Fruit fly (Drosophila melanogaster) whole organism, embryonic: ENCODE measurements around the gene CG33110.

ENCODE experiments used
- Aef1 ChIP-seq: fragments of 200-800 bp; sonication (Bioruptor generic); IDR thresholded peaks from 3 replicates; pipeline ENCODE4 v1.3.6; 2022; ENCODE audit warnings: missing biosample characterization, missing genetic modification characterization
- Bgb ChIP-seq: fragments of 200-800 bp; sonication (Bioruptor generic); IDR thresholded peaks from 2 replicates; pipeline ENCODE4 v1.3.6; 2022; ENCODE audit warnings: missing biosample characterization, missing genetic modification characterization; ENCODE audit not compliant: partially characterized antibody
- BtbVII ChIP-seq: fragments of 200-800 bp; sonication (Bioruptor generic); optimal IDR thresholded peaks from 3 replicates; lab custom pipeline; 2017; ENCODE audit warnings: missing biosample characterization, mild to moderate bottlenecking, missing genetic modification characterization
- Bteb2 ChIP-seq: fragments of 200-800 bp; sonication (Bioruptor generic); optimal IDR thresholded peaks from 2 replicates; lab custom pipeline; 2016; ENCODE audit warnings: missing biosample characterization, missing genetic modification characterization
- CG10267 ChIP-seq: fragments of 200-800 bp; sonication (Bioruptor generic); optimal IDR thresholded peaks from 2 replicates; lab custom pipeline; 2018; ENCODE audit warnings: missing biosample characterization, mild to moderate bottlenecking, missing genetic modification characterization, moderate library complexity
- CG10366 ChIP-seq: fragments of 200-800 bp; sonication (Bioruptor generic); IDR thresholded peaks from 2 replicates; pipeline ENCODE4 v1.3.6; 2022; ENCODE audit warnings: missing biosample characterization, missing genetic modification characterization
- CG11398 ChIP-seq: fragments of 200-800 bp; sonication (Bioruptor generic); optimal IDR thresholded peaks from 2 replicates; lab custom pipeline; 2016; ENCODE audit warnings: missing biosample characterization, missing genetic modification characterization
- CG11504 ChIP-seq: fragments of 200-800 bp; sonication (Bioruptor generic); optimal IDR thresholded peaks from 3 replicates; lab custom pipeline; 2019; ENCODE audit warnings: missing biosample characterization, mild to moderate bottlenecking, missing genetic modification characterization, moderate library complexity
- CG12769 ChIP-seq: fragments of 200-800 bp; sonication (Bioruptor generic); optimal IDR thresholded peaks from 2 replicates; lab custom pipeline; 2019; ENCODE audit warnings: missing biosample characterization, mild to moderate bottlenecking, missing genetic modification characterization, moderate library complexity
- CG13775 ChIP-seq: fragments of 200-800 bp; sonication (Bioruptor generic); optimal IDR thresholded peaks from 3 replicates; lab custom pipeline; 2017; ENCODE audit warnings: missing biosample characterization, mild to moderate bottlenecking, missing genetic modification characterization
- CG14860 ChIP-seq: fragments of 200-800 bp; sonication (Bioruptor generic); IDR thresholded peaks from 3 replicates; pipeline ENCODE4 v1.3.6; 2022; ENCODE audit warnings: missing biosample characterization, missing genetic modification characterization; ENCODE audit not compliant: partially characterized antibody
- CG15269 ChIP-seq: fragments of 200-800 bp; sonication (Bioruptor generic); optimal IDR thresholded peaks from 2 replicates; lab custom pipeline; 2018; ENCODE audit warnings: missing biosample characterization, mild to moderate bottlenecking, missing genetic modification characterization, moderate library complexity
- CG17612 ChIP-seq: fragments of 200-800 bp; sonication (Bioruptor generic); IDR thresholded peaks from 2 replicates; pipeline ENCODE4 v1.3.6; 2022; ENCODE audit warnings: missing biosample characterization, missing genetic modification characterization
- CG2889 ChIP-seq: fragments of 200-800 bp; sonication (Bioruptor generic); IDR thresholded peaks from 3 replicates; pipeline ENCODE4 v1.3.6; 2022; ENCODE audit warnings: missing biosample characterization, missing genetic modification characterization
- CG30431 ChIP-seq: fragments of 200-800 bp; sonication (Bioruptor generic); optimal IDR thresholded peaks from 2 replicates; lab custom pipeline; 2017; ENCODE audit warnings: missing biosample characterization, missing genetic modification characterization
- CG3065 ChIP-seq: fragments of 200-800 bp; sonication (Bioruptor generic); optimal IDR thresholded peaks from 2 replicates; lab custom pipeline; 2016; ENCODE audit warnings: missing biosample characterization, missing genetic modification characterization
- CG32772 ChIP-seq: fragments of 200-800 bp; sonication (Bioruptor generic); IDR thresholded peaks from 2 replicates; pipeline ENCODE4 v1.3.6; 2022; ENCODE audit warnings: missing biosample characterization, missing genetic modification characterization
- CG9437 ChIP-seq: fragments of 200-800 bp; sonication (Bioruptor generic); optimal IDR thresholded peaks from 2 replicates; lab custom pipeline; 2018; ENCODE audit warnings: missing biosample characterization, mild to moderate bottlenecking, missing genetic modification characterization
- CG9817 ChIP-seq: fragments of 200-800 bp; sonication (Bioruptor generic); optimal IDR thresholded peaks from 2 replicates; lab custom pipeline; 2018; ENCODE audit warnings: missing biosample characterization, mild to moderate bottlenecking, missing genetic modification characterization, moderate library complexity
- CG9876 ChIP-seq: fragments of 200-800 bp; sonication (Bioruptor generic); optimal IDR thresholded peaks from 2 replicates; lab custom pipeline; 2016; ENCODE audit warnings: missing biosample characterization, missing genetic modification characterization
- CoRest ChIP-seq: fragments of 200-800 bp; sonication (Bioruptor generic); optimal IDR thresholded peaks from 3 replicates; lab custom pipeline; 2018; ENCODE audit warnings: missing biosample characterization, mild to moderate bottlenecking, missing genetic modification characterization, moderate library complexity
- Drgx ChIP-seq: fragments of 200-800 bp; sonication (Bioruptor generic); IDR thresholded peaks from 2 replicates; pipeline ENCODE4 v1.3.6; 2022; ENCODE audit warnings: missing biosample characterization, missing genetic modification characterization
- Elba2 ChIP-seq: fragments of 200-800 bp; sonication (Bioruptor generic); optimal IDR thresholded peaks from 3 replicates; lab custom pipeline; 2016; ENCODE audit warnings: missing biosample characterization, missing genetic modification characterization
- Hey ChIP-seq: fragments of 200-800 bp; sonication (Bioruptor generic); optimal IDR thresholded peaks from 3 replicates; lab custom pipeline; 2018; ENCODE audit warnings: missing biosample characterization, mild to moderate bottlenecking, missing genetic modification characterization
- Nf-YA ChIP-seq: fragments of 200-800 bp; sonication (Bioruptor generic); IDR thresholded peaks from 2 replicates; pipeline ENCODE4 v1.3.6; 2022; ENCODE audit warnings: missing biosample characterization, missing genetic modification characterization
- Spps ChIP-seq: fragments of 200-800 bp; sonication (Bioruptor generic); optimal IDR thresholded peaks from 2 replicates; lab custom pipeline; 2018; ENCODE audit warnings: missing biosample characterization, mild to moderate bottlenecking, missing genetic modification characterization
- Xrp1 ChIP-seq: fragments of 200-800 bp; sonication (Bioruptor generic); IDR thresholded peaks from 2 replicates; pipeline ENCODE4 v1.3.6; 2022; ENCODE audit warnings: missing biosample characterization, missing genetic modification characterization
- ac ChIP-seq: fragments of 200-800 bp; sonication (Bioruptor generic); optimal IDR thresholded peaks from 3 replicates; lab custom pipeline; 2017; ENCODE audit warnings: missing biosample characterization, mild to moderate bottlenecking, missing genetic modification characterization
- amos ChIP-seq: fragments of 200-800 bp; sonication (Bioruptor generic); IDR thresholded peaks from 2 replicates; pipeline ENCODE4 v1.3.6; 2022; ENCODE audit warnings: missing biosample characterization, missing genetic modification characterization; ENCODE audit not compliant: partially characterized antibody
- bowl ChIP-seq: fragments of 200-800 bp; sonication (Bioruptor generic); IDR thresholded peaks from 2 replicates; pipeline ENCODE4 v1.3.6; 2022; ENCODE audit warnings: missing biosample characterization, missing genetic modification characterization
- cas ChIP-seq: fragments of 200-800 bp; sonication (Bioruptor generic); IDR thresholded peaks from 2 replicates; pipeline ENCODE4 v1.3.6; 2022; ENCODE audit warnings: missing biosample characterization, missing genetic modification characterization
- chif ChIP-seq, 2 experiments: fragments of 200-800 bp; sonication (Bioruptor generic); optimal IDR thresholded peaks; 3 replicates each; lab custom pipeline; 2016; ENCODE audit warnings: missing biosample characterization in 2 of 2, missing genetic modification characterization in 2 of 2
- chm ChIP-seq: fragments of 200-800 bp; sonication (Bioruptor generic); IDR thresholded peaks from 2 replicates; pipeline ENCODE4 v1.3.6; 2022; ENCODE audit warnings: missing biosample characterization, missing genetic modification characterization
- corto ChIP-seq: fragments of 200-800 bp; sonication (Bioruptor generic); optimal IDR thresholded peaks from 2 replicates; lab custom pipeline; 2016; ENCODE audit warnings: missing biosample characterization, mild to moderate bottlenecking, missing genetic modification characterization, moderate library complexity
- dm ChIP-seq: fragments of 200-800 bp; sonication (Bioruptor generic); optimal IDR thresholded peaks from 3 replicates; lab custom pipeline; 2016; ENCODE audit warnings: missing biosample characterization, missing genetic modification characterization
- fd102C ChIP-seq: fragments of 200-800 bp; sonication (Bioruptor generic); optimal IDR thresholded peaks from 2 replicates; lab custom pipeline; 2018; ENCODE audit warnings: missing biosample characterization, mild to moderate bottlenecking, missing genetic modification characterization, moderate library complexity
- grau ChIP-seq: fragments of 200-800 bp; optimal IDR thresholded peaks from 3 replicates; lab custom pipeline; 2019; ENCODE audit warnings: missing biosample characterization, mild to moderate bottlenecking, missing genetic modification characterization, moderate library complexity
- gro ChIP-seq: fragments of 200-800 bp; sonication (Bioruptor generic); optimal IDR thresholded peaks from 2 replicates; lab custom pipeline; 2016; ENCODE audit warnings: missing biosample characterization, missing genetic modification characterization
- inv ChIP-seq: fragments of 200-800 bp; sonication (Bioruptor generic); IDR thresholded peaks from 2 replicates; pipeline ENCODE4 v1.3.6; 2022; ENCODE audit warnings: missing biosample characterization, missing genetic modification characterization; ENCODE audit not compliant: partially characterized antibody
- jing ChIP-seq: fragments of 200-800 bp; sonication (Bioruptor generic); optimal IDR thresholded peaks from 2 replicates; lab custom pipeline; 2018; ENCODE audit warnings: missing biosample characterization, mild to moderate bottlenecking, missing genetic modification characterization
- odd ChIP-seq: fragments of 200-800 bp; sonication (Bioruptor generic); optimal IDR thresholded peaks from 2 replicates; lab custom pipeline; 2017; ENCODE audit warnings: missing biosample characterization, mild to moderate bottlenecking, missing genetic modification characterization
- onecut ChIP-seq: fragments of 200-800 bp; sonication (Bioruptor generic); IDR thresholded peaks from 2 replicates; pipeline ENCODE4 v1.3.6; 2022; ENCODE audit warnings: missing biosample characterization, missing genetic modification characterization
- peb ChIP-seq: fragments of 200-800 bp; sonication (Bioruptor generic); IDR thresholded peaks from 2 replicates; pipeline ENCODE4 v1.3.6; 2022; ENCODE audit warnings: missing biosample characterization, missing genetic modification characterization
- ranshi ChIP-seq: fragments of 200-800 bp; sonication (Bioruptor generic); IDR thresholded peaks from 2 replicates; pipeline ENCODE4 v1.3.6; 2022; ENCODE audit warnings: missing biosample characterization, missing genetic modification characterization
- sens ChIP-seq: fragments of 200-800 bp; sonication (Bioruptor generic); peaks from one replicate; lab custom pipeline; 2016; ENCODE audit warnings: missing biosample characterization, missing genetic modification characterization
- sens-2 ChIP-seq: fragments of 200-800 bp; sonication (Bioruptor generic); IDR thresholded peaks from 2 replicates; pipeline ENCODE4 v1.3.6; 2022; ENCODE audit warnings: missing biosample characterization, missing genetic modification characterization
- shn ChIP-seq: fragments of 200-800 bp; sonication (Bioruptor generic); optimal IDR thresholded peaks from 3 replicates; lab custom pipeline; 2016; ENCODE audit warnings: missing biosample characterization, missing genetic modification characterization
- sim ChIP-seq: fragments of 200-800 bp; sonication (Bioruptor generic); IDR thresholded peaks from 2 replicates; pipeline ENCODE4 v1.3.6; 2022; ENCODE audit warnings: missing biosample characterization, missing genetic modification characterization
- sqz ChIP-seq: fragments of 200-800 bp; sonication (Bioruptor generic); optimal IDR thresholded peaks from 3 replicates; lab custom pipeline; 2018; ENCODE audit warnings: missing biosample characterization, mild to moderate bottlenecking, missing genetic modification characterization
- tll ChIP-seq, 2 experiments: fragments of 200-800 bp in 1 of 2; fragments of >200 bp in 1 of 2; sonication (Bioruptor generic) in 1 of 2; optimal IDR thresholded peaks; 2 replicates each; lab custom pipeline; 2017 to 2019; ENCODE audit warnings: missing biosample characterization in 2 of 2, missing genetic modification characterization in 2 of 2, mild to moderate bottlenecking in 1 of 2, moderate library complexity in 1 of 2
- yki ChIP-seq: fragments of >200 bp; optimal IDR thresholded peaks from 3 replicates; lab custom pipeline; 2018

CG33110 gene

dm6 chr3R:22587419-22587963 is 17.5 kb downstream of the CG33110 start, which contains the start of gene Efa6 (continued):
- TF ChIP-seq CoRest (tag; lab: Kevin White, UChicago) (peak; percentile 61), sens (GFP tag; lab: Kevin White, UChicago) (peak; percentile 91), cas (peak; percentile 29; the same call in 1 of the 2 replicates), ac (GFP tag; lab: Kevin White, UChicago) (no peak), jing (GFP tag; lab: Kevin White, UChicago) (no peak), CG9437 (GFP tag; lab: Kevin White, UChicago) (peak; percentile 18), corto (GFP tag; lab: Kevin White, UChicago) (no peak), CG3065 (GFP tag; lab: Kevin White, UChicago) (no peak), CG14860 (GFP tag; lab: Robert Waterston, UW) (peak; percentile 91), Xrp1 (GFP tag; lab: Robert Waterston, UW) (peak; percentile 16; the same call in 1 of the 2 replicates), CG11398 (GFP tag; lab: Kevin White, UChicago) (no peak), bowl (GFP tag; lab: Robert Waterston, UW) (no peak), CG9817 (tag; lab: Kevin White, UChicago) (peak; percentile 44), odd (GFP tag; lab: Kevin White, UChicago) (no peak), Spps (tag; lab: Kevin White, UChicago) (no peak), CG32772 (GFP tag; lab: Robert Waterston, UW) (no peak), Nf-YA (GFP tag; lab: Robert Waterston, UW) (no peak), peb (no peak), sens-2 (GFP tag; lab: Robert Waterston, UW) (no peak), CG11504 (no peak), Hey (tag; lab: Kevin White, UChicago) (no peak), shn (GFP tag; lab: Kevin White, UChicago) (no peak), yki (no peak), dm (GFP tag; lab: Kevin White, UChicago) (peak; percentile 2), CG30431 (GFP tag; lab: Kevin White, UChicago) (no peak), grau (tag; lab: Kevin White, UChicago) (peak; percentile 58), sim (no peak), BtbVII (GFP tag; lab: Kevin White, UChicago) (no peak), Aef1 (no peak), chm (no peak), CG17612 (GFP tag; lab: Robert Waterston, UW) (no peak), Elba2 (GFP tag; lab: Kevin White, UChicago) (peak; percentile 17), amos (GFP tag; lab: Robert Waterston, UW) (peak; percentile 90), inv (peak; percentile 93), chif (GFP tag; optimal IDR thresholded peaks at IDR 0.05; lab: Kevin White, UChicago) (peak in 1 of 2 experiments; percentile 14), tll (GFP tag; optimal IDR thresholded peaks at IDR 0.05; lab: Kevin White, UChicago) (no peak), CG13775 (peak; percentile 64), CG10267 (tag; lab: Kevin White, UChicago) (peak; percentile 99), CG12769 (tag; lab: Kevin White, UChicago) (peak; percentile 24), ranshi (GFP tag; lab: Robert Waterston, UW) (no peak; the same call in 1 of the 2 replicates), Drgx (no peak), sqz (GFP tag; lab: Kevin White, UChicago) (no peak), CG10366 (GFP tag; lab: Robert Waterston, UW) (no peak), onecut (GFP tag; lab: Robert Waterston, UW) (no peak), CG9876 (GFP tag; lab: Kevin White, UChicago) (no peak), fd102C (no peak), gro (GFP tag; lab: Kevin White, UChicago) (peak; percentile 59), Bgb (peak; percentile 92), CG2889 (no peak), CG15269 (peak; percentile 22), Bteb2 (GFP tag; lab: Kevin White, UChicago) (peak; percentile 30)
